Worm (Caenorhabditis elegans) whole organism, mixed stage, embryonic: Measurements from ENCODE around the gene T28A11.25.

ENCODE experiments used
- ceh-83 ChIP-seq: fragments of 200-800 bp; sonication (Bioruptor generic); optimal IDR thresholded peaks from 2 replicates; lab custom pipeline; 2018; ENCODE audit warnings: mild to moderate bottlenecking, missing genetic modification characterization, missing compliant biosample characterization
- elt-1 ChIP-seq: sonication (generic microtip); optimal IDR thresholded peaks from 2 replicates; lab custom pipeline; 2017; ENCODE audit warnings: missing genetic modification characterization, mild to moderate bottlenecking, missing compliant biosample characterization, antibody characterized with exemption, moderate library complexity, borderline replicate concordance; ENCODE audit not compliant: insufficient read depth
- ham-2 ChIP-seq: fragments of 200-800 bp; sonication (Bioruptor generic); optimal IDR thresholded peaks from 2 replicates; lab custom pipeline; 2018; ENCODE audit warnings: mild to moderate bottlenecking, missing genetic modification characterization, missing compliant biosample characterization
- lin-13 ChIP-seq: fragments of 150-350 bp; optimal IDR thresholded peaks from 2 replicates; lab custom pipeline; 2014; ENCODE audit warnings: missing biosample characterization, missing genetic modification characterization
- mep-1 ChIP-seq: fragments of 150-350 bp; optimal IDR thresholded peaks from 2 replicates; lab custom pipeline; 2017; ENCODE audit warnings: missing biosample characterization, missing genetic modification reagents, missing genetic modification characterization, inconsistent platforms
- nhr-237 ChIP-seq: fragments of 150-350 bp; optimal IDR thresholded peaks from 2 replicates; lab custom pipeline; 2014; ENCODE audit warnings: missing biosample characterization, missing genetic modification characterization
- nhr-28 ChIP-seq: fragments of 150-350 bp; optimal IDR thresholded peaks from 2 replicates; lab custom pipeline; 2014; ENCODE audit warnings: missing biosample characterization, missing genetic modification characterization
- sem-2 ChIP-seq: fragments of 200-800 bp; sonication (Bioruptor generic); optimal IDR thresholded peaks from 2 replicates; lab custom pipeline; 2018; ENCODE audit warnings: mild to moderate bottlenecking, missing genetic modification characterization, missing compliant biosample characterization

- TF ChIP-seq elt-1 (no peak), ham-2 (GFP tag; lab: Kevin White, UChicago) (no peak), mep-1 (tag; lab: Kevin White, UChicago) (no peak), nhr-237 (tag; lab: Kevin White, UChicago) (no peak), sem-2 (no peak), lin-13 (no peak), nhr-28 (tag; lab: Kevin White, UChicago) (no peak), ceh-83 (GFP tag; lab: Kevin White, UChicago) (no peak)
Observed at ce11 chrV:3301898-3302297, 20.3 kb downstream of the T28A11.25 start, which contains the start of gene srbc-1.
